Worm (Caenorhabditis elegans): ENCODE measurements around the gene F22H10.3.

- TF ChIP-seq him-1 (tag; optimal IDR thresholded peaks at IDR 0.05) (no peak), dao-5 (tag; optimal IDR thresholded peaks at IDR 0.05) (no peak)
Measured at ce11 chrX:16674632-16675031, 2.9 kb downstream of the F22H10.3 start, which contains the start of gene tag-343.
